Worm (Caenorhabditis elegans) whole organism, midembryonic: ENCODE data around the gene srsx-24.
"Not testable (repeated sequence)": the region's sequence is repeated elsewhere in the genome, so short reads cannot be mapped to it uniquely, and the experiment has no call there.

ENCODE experiments used
- T22C8.4 ChIP-seq: fragments of 200-800 bp; sonication (Bioruptor generic); IDR thresholded peaks from 2 replicates; pipeline ENCODE4 v1.3.6; 2022; ENCODE audit warnings: missing genetic modification characterization, missing compliant biosample characterization
- cog-1 ChIP-seq: sonication (generic microtip); optimal IDR thresholded peaks from 2 replicates; lab custom pipeline; 2016; ENCODE audit warnings: missing genetic modification characterization, missing compliant biosample characterization
- flt-1 ChIP-seq: fragments of 200-800 bp; sonication (Bioruptor generic); IDR thresholded peaks from 2 replicates; pipeline ENCODE4 v1.3.6; 2022; ENCODE audit warnings: missing genetic modification characterization, missing compliant biosample characterization
- klf-2 ChIP-seq: fragments of 200-800 bp; sonication (Bioruptor generic); conservative IDR thresholded peaks from 2 replicates; pipeline ENCODE4 v1.3.6; 2022; ENCODE audit warnings: missing genetic modification reagents, missing genetic modification characterization, missing compliant biosample characterization
- med-1 ChIP-seq: sonication (generic microtip); optimal IDR thresholded peaks from 2 replicates; lab custom pipeline; 2017; ENCODE audit warnings: missing genetic modification characterization, mild to moderate bottlenecking, missing compliant biosample characterization, antibody characterized with exemption, missing genetic modification reagents; ENCODE audit not compliant: insufficient read depth
- ref-1 ChIP-seq: fragments of 200-800 bp; sonication (Bioruptor generic); conservative IDR thresholded peaks from 2 replicates; pipeline ENCODE4 v1.3.6; 2022; ENCODE audit warnings: missing genetic modification reagents, missing genetic modification characterization, missing compliant biosample characterization
- tab-1 ChIP-seq: fragments of 200-800 bp; sonication (Bioruptor generic); IDR thresholded peaks from 2 replicates; pipeline ENCODE4 v1.3.6; 2022; ENCODE audit warnings: missing genetic modification characterization, missing compliant biosample characterization
- ztf-23 ChIP-seq: fragments of 200-800 bp; sonication (Bioruptor generic); IDR thresholded peaks from 2 replicates; pipeline ENCODE4 v1.3.6; 2022; ENCODE audit warnings: missing genetic modification reagents, missing genetic modification characterization, missing compliant biosample characterization
- ztf-29 ChIP-seq: fragments of 200-800 bp; sonication (Bioruptor generic); IDR thresholded peaks from 2 replicates; pipeline ENCODE4 v1.3.6; 2022; ENCODE audit warnings: missing genetic modification reagents, missing genetic modification characterization, missing compliant biosample characterization

Gene srsx-24

DNA sequence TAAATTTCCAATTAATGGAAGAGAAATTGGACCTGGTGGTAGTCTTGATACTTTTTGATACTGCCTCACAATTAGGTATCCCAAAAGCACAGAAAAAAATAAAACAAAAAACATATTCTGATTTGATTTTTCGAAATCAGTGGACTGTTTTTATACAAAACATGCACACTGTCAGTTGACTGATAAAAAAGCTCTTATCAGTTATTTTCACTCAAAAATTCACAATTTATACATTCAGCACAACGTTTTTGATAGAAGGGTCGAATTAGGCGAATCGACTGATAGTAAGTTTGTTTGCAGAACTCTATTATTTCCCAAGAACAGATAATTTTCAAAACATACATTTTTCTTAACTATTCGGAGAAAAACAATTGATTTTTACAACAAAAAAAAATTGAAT is 15.2 kb downstream of the srsx-24 start, which contains the start of gene cyp-35A2:
Gene cyp-35A2 (minus strand): TSS at position 124 of the 400 bp plus-strand sequence.
- TF ChIP-seq ztf-29 (GFP tag; lab: Robert Waterston, UW) (no peak), cog-1 (tag; lab: Kevin White, UChicago) (no peak), klf-2 (GFP tag; lab: Robert Waterston, UW) (no peak), med-1 (GFP tag; lab: Kevin White, UChicago) (no peak), tab-1 (no peak), T22C8.4 (GFP tag; lab: Robert Waterston, UW) (no peak), ref-1 (GFP tag; lab: Robert Waterston, UW) (no peak), ztf-23 (GFP tag; lab: Robert Waterston, UW) (no peak), flt-1 (GFP tag; lab: Robert Waterston, UW) (no peak)

DNA sequence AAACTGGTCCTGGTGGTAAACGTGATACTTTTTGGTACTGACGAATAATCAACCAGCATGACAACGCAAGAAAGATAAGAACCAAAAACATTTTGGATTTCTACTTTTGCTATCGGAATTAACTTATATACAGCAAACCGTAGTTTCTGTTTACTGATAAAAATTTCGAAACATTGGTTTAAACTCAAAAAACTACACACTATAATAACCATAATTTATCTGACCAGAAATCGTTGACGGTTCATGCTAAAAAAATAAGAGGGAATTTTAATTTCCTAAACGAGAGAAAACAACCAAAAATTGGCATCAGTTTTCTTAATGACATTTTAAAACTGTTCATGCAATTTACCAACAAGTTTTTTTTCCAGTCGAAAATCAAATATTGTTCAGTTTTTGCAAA is 17.6 kb downstream of the srsx-24 start, which contains the start of gene cyp-35A1:
Gene cyp-35A1 (minus strand): TSS at position 101 of the 400 bp plus-strand sequence.
- TF ChIP-seq flt-1 (GFP tag; lab: Robert Waterston, UW) (no peak), ztf-29 (GFP tag; lab: Robert Waterston, UW) (no peak), ref-1 (GFP tag; lab: Robert Waterston, UW) (no peak), T22C8.4 (GFP tag; lab: Robert Waterston, UW) (no peak), klf-2 (GFP tag; lab: Robert Waterston, UW) (no peak), med-1 (GFP tag; lab: Kevin White, UChicago) (no peak), ztf-23 (GFP tag; lab: Robert Waterston, UW) (no peak), cog-1 (tag; lab: Kevin White, UChicago) (no peak), tab-1 (no peak)

DNA sequence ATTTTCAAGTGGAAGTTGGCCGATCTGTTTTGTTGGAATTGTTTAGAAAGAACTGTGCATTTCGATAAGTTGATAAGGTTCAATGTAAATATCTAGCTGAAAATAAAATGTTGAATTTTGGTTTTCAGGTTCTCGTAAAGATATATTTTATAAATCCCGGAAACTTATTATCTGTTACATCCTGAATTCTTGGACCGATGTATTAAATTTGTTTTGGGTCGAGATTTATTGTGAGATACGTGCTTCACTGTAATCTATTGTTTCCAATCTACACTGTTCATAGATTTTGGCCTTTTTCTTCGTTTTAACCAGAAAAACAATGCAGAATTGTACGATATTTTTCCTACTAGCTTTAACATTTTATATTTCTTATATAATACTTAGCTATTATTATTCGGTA is 22.2 kb downstream of the srsx-24 start, which contains the start of gene C03G6.6:
Gene C03G6.6 (plus strand): TSS at position 301 of the 400 bp plus-strand sequence.
- TF ChIP-seq med-1 (GFP tag; lab: Kevin White, UChicago) = no peak
- TF ChIP-seq T22C8.4 (GFP tag; lab: Robert Waterston, UW) = no peak
- TF ChIP-seq ztf-29 (GFP tag; lab: Robert Waterston, UW) = no peak
- no peak for TF ChIP-seq ref-1 (GFP tag; lab: Robert Waterston, UW)
- TF ChIP-seq ztf-23 (GFP tag; lab: Robert Waterston, UW) = no peak
- no peak for TF ChIP-seq flt-1 (GFP tag; lab: Robert Waterston, UW)
- no peak for TF ChIP-seq klf-2 (GFP tag; lab: Robert Waterston, UW)
- TF ChIP-seq tab-1 = no peak
- TF ChIP-seq cog-1 (tag; lab: Kevin White, UChicago) = no peak

DNA sequence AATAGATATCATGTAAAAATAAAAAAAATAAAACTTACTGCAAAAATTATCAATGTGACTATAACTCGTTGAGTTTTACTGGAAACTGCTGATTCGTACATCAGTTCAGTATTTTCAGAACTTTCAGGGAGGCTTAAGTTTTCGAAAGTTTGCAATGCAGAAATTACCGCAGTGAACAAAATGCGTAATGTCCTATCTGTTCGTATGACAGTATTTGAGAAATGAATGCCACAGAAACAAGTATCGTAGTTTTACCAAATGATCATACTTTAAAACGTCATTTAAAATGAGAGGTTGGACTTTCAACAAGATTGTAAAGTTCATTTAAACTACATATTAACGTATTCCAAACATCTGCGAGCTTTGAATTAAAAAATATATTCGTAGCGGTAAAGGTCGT is 22.6 kb downstream of the srsx-24 start, which contains the start of gene C03G6.21:
Gene C03G6.21 (minus strand): TSS at position 101 of the 400 bp plus-strand sequence.
- TF ChIP-seq ztf-29 (GFP tag; lab: Robert Waterston, UW) = no peak
- TF ChIP-seq ztf-23 (GFP tag; lab: Robert Waterston, UW) = no peak
- TF ChIP-seq flt-1 (GFP tag; lab: Robert Waterston, UW) = no peak

DNA sequence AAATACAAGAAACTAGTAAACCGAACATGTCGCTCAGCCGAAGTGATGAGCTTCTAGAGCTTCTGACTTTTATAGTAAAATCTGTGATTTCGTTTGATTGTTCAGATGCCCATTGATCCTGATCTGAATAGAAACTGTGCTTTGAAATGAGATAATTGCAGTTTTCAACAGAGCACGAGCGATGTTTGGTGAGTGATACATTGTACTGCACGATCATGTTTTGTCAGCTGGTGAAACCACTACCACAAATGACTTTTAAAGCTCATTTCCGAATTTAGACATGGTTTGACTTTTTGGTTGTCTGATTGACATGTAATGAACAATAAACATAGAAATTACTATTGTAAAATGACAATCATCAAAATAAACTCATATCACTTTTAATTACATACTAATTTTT is 23.8 kb downstream of the srsx-24 start, which contains the start of gene tag-293:
Gene tag-293 (minus strand): TSS at position 101 of the 400 bp plus-strand sequence.
- TF ChIP-seq ztf-23 (GFP tag; lab: Robert Waterston, UW) = no peak
- no peak for TF ChIP-seq ztf-29 (GFP tag; lab: Robert Waterston, UW)
- no peak for TF ChIP-seq med-1 (GFP tag; lab: Kevin White, UChicago)
- no peak for TF ChIP-seq tab-1

DNA sequence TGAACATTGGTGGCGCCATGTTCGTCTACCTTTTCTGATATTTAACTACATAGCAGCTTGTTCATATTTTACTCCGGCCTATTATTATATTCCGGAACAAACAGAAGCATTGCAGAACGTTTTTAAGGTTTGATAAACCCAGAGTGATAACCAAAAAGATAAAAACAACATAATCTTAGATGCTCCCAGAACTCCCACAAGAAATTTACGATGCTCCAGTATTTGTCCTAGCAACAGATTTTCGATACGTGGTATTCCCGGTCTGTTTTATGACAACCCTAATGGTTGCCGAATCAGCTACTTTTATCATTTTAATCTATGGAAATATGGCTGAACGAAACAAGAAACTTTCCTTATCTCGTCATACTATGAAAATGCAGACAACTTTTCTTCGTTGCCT is 25.7 kb downstream of the srsx-24 start:
- TF ChIP-seq ztf-29 (GFP tag; lab: Robert Waterston, UW) (no peak), cog-1 (tag; lab: Kevin White, UChicago) (no peak), ztf-23 (GFP tag; lab: Robert Waterston, UW) (no peak), T22C8.4 (GFP tag; lab: Robert Waterston, UW) (no peak)

DNA sequence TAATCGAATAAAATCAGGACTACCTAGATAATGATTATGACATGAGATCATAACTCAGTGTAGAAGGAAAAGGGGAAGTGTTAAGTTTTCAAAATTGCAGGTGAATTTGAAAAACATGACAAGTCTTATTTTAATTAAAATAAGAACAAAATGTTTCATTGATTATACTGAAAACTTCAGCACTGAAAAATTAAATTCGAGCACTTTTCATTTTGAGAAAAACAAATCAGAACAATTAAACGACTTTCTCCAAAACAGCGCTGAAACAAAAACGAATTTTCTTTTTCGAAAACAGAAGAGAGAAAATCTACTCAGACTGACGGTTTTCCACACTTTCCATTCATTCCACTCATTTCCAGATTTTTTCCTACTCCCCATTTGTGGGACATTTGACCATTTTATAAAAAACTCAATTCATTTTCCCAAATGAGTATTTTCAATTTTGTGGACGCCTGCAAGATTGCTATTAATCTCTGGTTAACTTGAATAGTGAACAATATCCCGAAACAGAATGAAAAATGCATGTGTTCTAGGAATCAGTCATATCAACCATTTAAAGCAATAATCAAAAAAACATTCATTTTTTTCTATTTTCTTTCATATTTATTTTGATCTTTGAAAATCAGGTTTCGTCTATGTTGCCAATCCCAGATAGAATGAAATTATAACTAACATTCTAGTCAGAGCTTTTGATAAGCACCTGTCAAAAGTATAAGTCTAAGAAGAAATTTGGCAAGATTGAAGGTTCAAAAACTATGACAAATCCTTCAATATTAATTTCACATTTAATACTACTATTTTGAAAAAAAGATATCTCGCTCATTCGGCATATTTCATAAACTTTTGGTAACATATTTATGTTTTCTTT is 26.9 kb downstream of the srsx-24 start, which contains the start of the genes srh-231 and srh-275:
Gene srh-231 (minus strand): TSS at position 51 of the 868 bp plus-strand sequence.
Gene srh-275 (plus strand): TSS at position 818 of the 868 bp plus-strand sequence.
- TF ChIP-seq cog-1 (tag; lab: Kevin White, UChicago) (no peak), ztf-29 (GFP tag; lab: Robert Waterston, UW) (no peak), ref-1 (GFP tag; lab: Robert Waterston, UW) (no peak), klf-2 (GFP tag; lab: Robert Waterston, UW) (no peak), flt-1 (GFP tag; lab: Robert Waterston, UW) (no peak), tab-1 (no peak), med-1 (GFP tag; lab: Kevin White, UChicago) (no peak), T22C8.4 (GFP tag; lab: Robert Waterston, UW) (no peak), ztf-23 (GFP tag; lab: Robert Waterston, UW) (no peak)

DNA sequence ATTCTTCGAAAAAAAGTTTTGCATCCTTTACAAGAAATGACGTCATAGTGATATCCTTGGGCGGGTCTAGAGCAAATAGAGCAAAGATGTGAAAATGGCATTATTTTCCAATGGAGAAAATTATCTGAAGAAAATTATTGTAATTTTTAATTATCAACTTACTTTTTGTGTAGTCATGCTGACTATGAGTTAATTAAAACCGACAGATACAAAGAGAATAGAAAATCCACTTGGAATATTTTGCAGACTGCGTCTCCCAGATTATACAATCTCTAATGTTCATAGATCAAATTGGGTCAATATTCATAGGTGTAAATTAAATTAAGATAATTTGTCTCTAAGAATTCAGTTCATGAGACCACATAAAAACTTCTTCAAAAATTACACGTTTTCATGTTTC is 29.7 kb downstream of the srsx-24 start, which contains the start of gene nhr-149:
Gene nhr-149 (minus strand): TSS at position 101 of the 400 bp plus-strand sequence.
- TF ChIP-seq cog-1 (tag; lab: Kevin White, UChicago) (no peak), tab-1 (no peak), med-1 (GFP tag; lab: Kevin White, UChicago) (no peak), ref-1 (GFP tag; lab: Robert Waterston, UW) (no peak), klf-2 (GFP tag; lab: Robert Waterston, UW) (no peak), flt-1 (GFP tag; lab: Robert Waterston, UW) (no peak), ztf-29 (GFP tag; lab: Robert Waterston, UW) (no peak), ztf-23 (GFP tag; lab: Robert Waterston, UW) (no peak), T22C8.4 (GFP tag; lab: Robert Waterston, UW) (no peak)

DNA sequence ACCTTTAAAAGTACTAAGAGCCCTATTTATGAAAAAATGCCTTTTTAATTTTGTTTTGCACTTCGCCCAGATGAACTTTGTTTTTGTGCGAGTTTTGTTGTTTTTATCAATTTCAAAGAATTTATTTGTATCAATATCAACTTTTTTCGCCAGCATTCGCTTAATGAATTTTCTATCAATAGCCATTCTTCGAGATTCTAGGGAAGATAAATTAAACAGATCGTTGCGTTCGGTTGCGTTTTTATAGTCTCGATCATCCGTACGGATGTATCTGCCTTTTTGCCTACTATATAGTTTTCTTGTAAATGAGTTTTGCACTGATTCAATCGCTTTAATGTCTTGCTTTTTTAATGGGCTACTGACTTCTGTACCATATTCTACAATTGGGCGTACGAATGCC is 33.8 kb downstream of the srsx-24 start, which contains the start of gene nhr-147:
Gene nhr-147 (plus strand): TSS at position 301 of the 400 bp plus-strand sequence.
- TF ChIP-seq ref-1, klf-2, flt-1 (GFP tag; lab: Robert Waterston, UW): not testable (repeated sequence)
